Fruit fly (Drosophila melanogaster): ENCODE data around the gene ds.

- no peak for TF ChIP-seq h (optimal IDR thresholded peaks at IDR 0.05)
- TF ChIP-seq psq (optimal IDR thresholded peaks at IDR 0.05), result no peak
- no peak for TF ChIP-seq insv (optimal IDR thresholded peaks at IDR 0.05)
These were observed 93.7 kb downstream of the ds start, which contains the start of gene lectin-21Cb for dm6 chr2L:621101-621500.

Measured in Kc167 (cell line).